In genomic region chrX:9208492-9208891, ce11 we compare ENCODE assay signal across 4 worm cellular contexts.
A peak's percentile ranks its signal among the peaks of the same experiment; 100 is the strongest.
TF ChIP-seq lines count a peak whose summit lies in the region.

No protein-coding gene starts in this region.

TF ChIP-seq in whole organism, L2 larva, 48 proteins besides CTCF, POLR2A, EP300 and RAD21:
- TF ChIP-seq fos-1 (tag; optimal IDR thresholded peaks at IDR 0.05; lab: Kevin White, UChicago) = peak; percentile 74
- TF ChIP-seq sma-9 (GFP tag; optimal IDR thresholded peaks at IDR 0.05; lab: Kevin White, UChicago) = no peak
- TF ChIP-seq sma-9 (tag; optimal IDR thresholded peaks at IDR 0.05; lab: Kevin White, UChicago) = no peak

TF ChIP-seq in whole organism, L3 larva, 47 proteins besides CTCF, POLR2A, EP300 and RAD21:
- TF ChIP-seq elt-2 (tag; optimal IDR thresholded peaks at IDR 0.05; lab: Kevin White, UChicago) (peak; percentile 48), pha-4 (tag; optimal IDR thresholded peaks at IDR 0.05; lab: Kevin White, UChicago) (peak; percentile 28), fos-1 (tag; optimal IDR thresholded peaks at IDR 0.05; lab: Kevin White, UChicago) (no peak), R02D3.7 (tag; optimal IDR thresholded peaks at IDR 0.05; lab: Kevin White, UChicago) (no peak)

TF ChIP-seq in whole organism, L4 larva, 104 proteins besides CTCF, POLR2A, EP300 and RAD21:
- TF ChIP-seq nhr-102 (tag; optimal IDR thresholded peaks at IDR 0.05; lab: Kevin White, UChicago) (no peak), hlh-30 (tag; optimal IDR thresholded peaks at IDR 0.05; lab: Kevin White, UChicago; ENCODE audit: insufficient read depth) (peak; percentile 21), hlh-11 (tag; optimal IDR thresholded peaks at IDR 0.05; lab: Kevin White, UChicago) (peak; percentile 1), dve-1 (tag; optimal IDR thresholded peaks at IDR 0.05; lab: Kevin White, UChicago; ENCODE audit: insufficient read depth) (peak; percentile 48), pqm-1 (tag; optimal IDR thresholded peaks at IDR 0.05; lab: Kevin White, UChicago) (peak; percentile 57), daf-16 (GFP tag; optimal IDR thresholded peaks at IDR 0.05; lab: Kevin White, UChicago) (no peak), daf-16 (tag; optimal IDR thresholded peaks at IDR 0.05; lab: Kevin White, UChicago) (peak; percentile 83)

TF ChIP-seq in whole organism, young adult, 124 proteins besides CTCF, POLR2A, EP300 and RAD21:
- TF ChIP-seq gei-17 (GFP tag; optimal IDR thresholded peaks at IDR 0.05; lab: Kevin White, UChicago) (no peak), nhr-80 (tag; optimal IDR thresholded peaks at IDR 0.05; lab: Kevin White, UChicago) (peak; percentile 30), ceh-40 (GFP tag; IDR thresholded peaks at IDR 0.05; lab: Robert Waterston, UW) (no peak)
